Worm (Caenorhabditis elegans) whole organism, L3 larva: ENCODE data around the gene ins-9.
A peak's percentile ranks its signal among the peaks of the same experiment; 100 is the strongest.

ENCODE experiments used
- aly-2 ChIP-seq: fragments of 150-350 bp; optimal IDR thresholded peaks from 2 replicates; lab custom pipeline; 2014; ENCODE audit warnings: missing biosample characterization, missing genetic modification characterization
- ama-1 ChIP-seq: fragments of 150-350 bp; optimal IDR thresholded peaks from 2 replicates; lab custom pipeline; 2018
- ceh-16 ChIP-seq: sonication (generic microtip); optimal IDR thresholded peaks from 2 replicates; lab custom pipeline; 2017; ENCODE audit warnings: missing biosample characterization, missing genetic modification characterization
- ceh-82 ChIP-seq: fragments of 150-350 bp; optimal IDR thresholded peaks from 2 replicates; lab custom pipeline; 2014; ENCODE audit warnings: missing biosample characterization, missing genetic modification characterization
- egl-27 ChIP-seq: sonication (generic microtip); optimal IDR thresholded peaks from 4 replicates; lab custom pipeline; 2017; ENCODE audit warnings: missing biosample characterization, missing genetic modification reagents, missing genetic modification characterization
- egl-5 ChIP-seq: fragments of 150-350 bp; optimal IDR thresholded peaks from 2 replicates; lab custom pipeline; 2017; ENCODE audit warnings: missing biosample characterization, missing genetic modification reagents, missing genetic modification characterization, inconsistent platforms
- elt-1 ChIP-seq: fragments of 150-350 bp; optimal IDR thresholded peaks from 2 replicates; lab custom pipeline; 2014; ENCODE audit warnings: missing biosample characterization, missing genetic modification characterization
- elt-2 ChIP-seq: sonication (generic microtip); optimal IDR thresholded peaks from 2 replicates; lab custom pipeline; 2016; ENCODE audit warnings: missing genetic modification reagents, mild to moderate bottlenecking, missing genetic modification characterization, missing compliant biosample characterization
- elt-3 ChIP-seq, 3 experiments: fragments of 150-350 bp in 1 of 3; sonication (generic microtip) in 2 of 3; optimal IDR thresholded peaks; 2 replicates in 2 of 3; 4 replicates in 1 of 3; lab custom pipeline; 2014 to 2017; ENCODE audit warnings: missing biosample characterization in 3 of 3, missing genetic modification characterization in 3 of 3
- eor-1 ChIP-seq, 2 experiments: fragments of 150-350 bp; optimal IDR thresholded peaks; 2 replicates each; lab custom pipeline; 2014 to 2018; ENCODE audit warnings: missing biosample characterization in 2 of 2, missing genetic modification characterization in 2 of 2
- fkh-10 ChIP-seq: sonication (generic microtip); optimal IDR thresholded peaks from 2 replicates; lab custom pipeline; 2017; ENCODE audit warnings: missing biosample characterization, missing genetic modification reagents, missing genetic modification characterization
- fos-1 ChIP-seq: fragments of 150-350 bp; optimal IDR thresholded peaks from 2 replicates; lab custom pipeline; 2014; ENCODE audit warnings: missing biosample characterization, missing genetic modification characterization
- hmg-11 ChIP-seq: sonication (generic microtip); optimal IDR thresholded peaks from 2 replicates; lab custom pipeline; 2016; ENCODE audit warnings: missing genetic modification characterization, missing compliant biosample characterization
- lin-15B ChIP-seq: fragments of 150-350 bp; optimal IDR thresholded peaks from 2 replicates; lab custom pipeline; 2014; ENCODE audit warnings: missing biosample characterization, missing genetic modification characterization
- lin-39 ChIP-seq: fragments of 150-350 bp; optimal IDR thresholded peaks from 2 replicates; lab custom pipeline; 2018; ENCODE audit warnings: missing biosample characterization, missing genetic modification reagents, missing genetic modification characterization
- mml-1 ChIP-seq: fragments of 150-350 bp; sonication (generic microtip); optimal IDR thresholded peaks from 3 replicates; lab custom pipeline; 2014; ENCODE audit warnings: missing biosample characterization, missing genetic modification characterization
- nhr-11 ChIP-seq: fragments of 150-350 bp; optimal IDR thresholded peaks from 2 replicates; lab custom pipeline; 2014; ENCODE audit warnings: missing biosample characterization, missing genetic modification characterization
- nhr-237 ChIP-seq: fragments of 150-350 bp; optimal IDR thresholded peaks from 2 replicates; lab custom pipeline; 2014; ENCODE audit warnings: missing biosample characterization, missing genetic modification characterization
- nhr-28 ChIP-seq: fragments of 150-350 bp; optimal IDR thresholded peaks from 2 replicates; lab custom pipeline; 2014; ENCODE audit warnings: missing biosample characterization, missing genetic modification characterization
- nhr-67 ChIP-seq: fragments of 150-350 bp; optimal IDR thresholded peaks from 2 replicates; lab custom pipeline; 2014; ENCODE audit warnings: missing biosample characterization, missing genetic modification characterization
- nhr-76 ChIP-seq: fragments of 150-350 bp; sonication (generic microtip); optimal IDR thresholded peaks from 5 replicates; lab custom pipeline; 2014; ENCODE audit warnings: missing biosample characterization, missing genetic modification characterization
- nhr-77 ChIP-seq: fragments of 150-350 bp; optimal IDR thresholded peaks from 2 replicates; lab custom pipeline; 2014; ENCODE audit warnings: missing biosample characterization, missing genetic modification characterization
- pqm-1 ChIP-seq: fragments of 150-350 bp; optimal IDR thresholded peaks from 2 replicates; lab custom pipeline; 2017; ENCODE audit warnings: missing biosample characterization, missing genetic modification characterization, inconsistent platforms
- skn-1 ChIP-seq: fragments of 150-350 bp; optimal IDR thresholded peaks from 2 replicates; lab custom pipeline; 2014; ENCODE audit warnings: missing biosample characterization, missing genetic modification characterization
- snpc-4 ChIP-seq: fragments of 150-350 bp; optimal IDR thresholded peaks from 2 replicates; lab custom pipeline; 2014; ENCODE audit warnings: missing biosample characterization, missing genetic modification characterization
- tbx-2 ChIP-seq: sonication (generic microtip); optimal IDR thresholded peaks from 2 replicates; lab custom pipeline; 2016; ENCODE audit warnings: mild to moderate bottlenecking, missing genetic modification characterization, missing compliant biosample characterization
- zag-1 ChIP-seq: fragments of 150-350 bp; optimal IDR thresholded peaks from 2 replicates; lab custom pipeline; 2014; ENCODE audit warnings: missing biosample characterization, missing genetic modification characterization
- ztf-4 ChIP-seq: fragments of 150-350 bp; optimal IDR thresholded peaks from 2 replicates; lab custom pipeline; 2014; ENCODE audit warnings: missing biosample characterization, missing genetic modification characterization

Gene ins-9

DNA sequence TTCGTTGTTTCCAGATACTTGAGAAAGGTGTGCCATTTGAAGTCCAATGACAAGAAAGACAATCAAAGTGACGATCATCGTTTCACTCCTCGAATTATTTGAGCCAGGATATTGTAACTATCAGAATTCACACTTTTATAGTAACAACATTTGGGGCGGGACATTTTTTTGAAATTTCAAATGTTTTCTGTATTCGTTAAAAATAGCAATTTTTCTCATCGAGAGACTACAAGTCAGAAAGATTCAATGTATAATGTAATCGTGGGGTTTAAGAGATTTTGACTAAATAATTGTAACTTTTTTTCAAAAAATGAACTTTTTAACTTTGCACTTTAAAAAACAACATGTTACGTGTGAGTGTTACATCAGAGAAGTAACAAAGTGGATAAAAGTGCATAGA, at the start of gene ins-9:
TSS of gene ins-9 (minus strand) at position 101 of the 400 bp plus-strand sequence.
- TF ChIP-seq egl-27 (tag; lab: Kevin White, UChicago): no peak
- TF ChIP-seq nhr-28: no peak
- no peak for TF ChIP-seq mml-1 (tag; lab: Kevin White, UChicago)
- TF ChIP-seq ztf-4 (tag; lab: Kevin White, UChicago): no peak
- no peak for TF ChIP-seq snpc-4 (tag; lab: Kevin White, UChicago)
- no peak for TF ChIP-seq elt-3 (tag; optimal IDR thresholded peaks at IDR 0.05; lab: Kevin White, UChicago)
- no peak for TF ChIP-seq aly-2 (tag; lab: Kevin White, UChicago)
- TF ChIP-seq nhr-11 (tag; lab: Kevin White, UChicago): no peak

DNA sequence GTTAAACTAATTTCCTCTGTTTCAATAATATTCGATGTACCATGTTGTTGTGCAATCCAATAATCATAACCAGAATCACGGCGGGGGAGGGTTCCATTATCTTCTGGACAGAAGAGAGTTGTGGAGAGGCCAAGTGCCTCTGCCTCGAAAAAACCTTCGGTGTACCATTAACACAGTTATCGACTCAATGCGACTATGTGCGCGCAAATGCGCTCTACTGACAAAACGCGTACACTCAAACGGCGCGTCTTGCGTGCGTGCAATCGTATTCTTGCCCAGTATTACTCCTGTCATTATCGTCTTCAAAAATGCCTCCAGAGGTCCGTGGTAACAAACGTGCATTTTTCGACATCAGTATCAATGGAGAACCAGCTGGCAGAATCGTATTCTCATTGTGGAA, 44.6 kb upstream of the ins-9 start, which contains the start of gene cyn-8:
TSS of gene cyn-8 (plus strand) at position 217 of the 400 bp plus-strand sequence.
- peak; percentile 50 for TF ChIP-seq lin-15B
- TF ChIP-seq mml-1 (tag; lab: Kevin White, UChicago): no peak
- TF ChIP-seq hmg-11 (tag; lab: Kevin White, UChicago): peak; percentile 69
- TF ChIP-seq egl-5 (tag; lab: Kevin White, UChicago): peak; percentile 24
- TF ChIP-seq lin-39 (tag; lab: Kevin White, UChicago): peak; percentile 84
- TF ChIP-seq elt-2 (tag; lab: Kevin White, UChicago): peak; percentile 40
- TF ChIP-seq nhr-237: no peak
- TF ChIP-seq, all 47 proteins: peak for 5

DNA sequence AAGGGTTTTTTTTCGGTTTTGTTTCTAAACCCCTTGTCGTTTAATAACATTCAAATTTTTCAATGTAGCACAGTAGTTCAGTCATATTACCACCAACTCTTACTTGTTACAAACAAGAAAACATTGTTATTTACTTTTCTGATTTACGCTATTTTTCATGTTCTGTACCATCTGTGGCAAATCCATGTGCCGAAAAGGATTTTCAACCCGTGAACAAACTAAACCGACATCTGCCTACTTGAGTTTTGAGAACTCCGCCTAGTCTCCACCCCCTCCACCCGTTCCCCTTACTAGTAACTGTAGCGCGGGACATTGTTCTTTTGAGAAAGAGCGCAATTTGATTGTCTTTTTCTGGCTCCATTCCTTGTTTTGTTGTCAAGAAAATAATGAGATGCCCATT, 38.6 kb upstream of the ins-9 start, which contains the start of gene ensh-1:
TSS of gene ensh-1 (plus strand) at position 301 of the 400 bp plus-strand sequence.
- TF ChIP-seq nhr-76 (tag; lab: Kevin White, UChicago): no peak
- TF ChIP-seq zag-1 (tag; lab: Kevin White, UChicago): no peak
- TF ChIP-seq hmg-11 (tag; lab: Kevin White, UChicago): no peak

DNA sequence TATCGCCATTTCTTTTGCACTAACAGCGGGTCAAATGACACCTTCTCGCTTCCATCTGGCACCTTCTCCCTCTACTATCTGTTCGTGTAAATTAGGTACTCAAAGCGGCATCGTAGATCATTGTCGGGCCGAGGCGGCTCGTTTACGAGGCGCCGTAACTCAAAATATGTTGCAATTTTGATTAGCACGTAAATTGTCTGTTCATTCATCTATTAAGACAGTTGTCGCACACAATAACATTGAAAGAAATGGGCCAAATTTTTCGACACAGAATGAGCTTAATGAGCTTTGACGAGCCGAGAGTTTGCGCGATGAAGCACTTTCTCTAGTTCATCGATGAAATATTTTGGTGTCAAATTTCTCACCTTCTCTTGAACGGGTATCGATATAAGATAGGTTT, 36.5 kb upstream of the ins-9 start:
- TF ChIP-seq fkh-10 (GFP tag; lab: Kevin White, UChicago) (no peak), egl-5 (tag; lab: Kevin White, UChicago) (peak; percentile 92)
- TF ChIP-seq, all 47 proteins: peak for 1

DNA sequence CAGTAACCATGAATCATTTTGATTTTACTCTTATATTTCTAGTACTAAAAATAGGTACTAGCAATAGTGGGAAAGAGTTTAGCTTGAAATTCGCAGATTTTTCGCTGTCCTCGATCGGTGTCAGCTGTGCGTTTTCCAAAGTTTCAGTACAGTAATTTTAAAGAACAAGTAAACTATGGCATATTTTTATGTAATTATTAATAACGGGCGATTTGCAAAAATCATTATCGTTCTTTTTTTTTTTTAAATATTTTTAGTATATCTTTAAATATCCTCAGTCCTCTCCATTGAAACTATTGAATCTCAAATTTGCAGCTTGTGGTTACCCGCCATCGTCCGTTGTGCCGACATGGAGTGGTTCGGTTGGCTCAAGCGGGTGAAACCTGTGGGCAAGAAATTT, 26.3 kb upstream of the ins-9 start, which contains the start of gene C13E3.1:
TSS of gene C13E3.1 (plus strand) at position 301 of the 400 bp plus-strand sequence.
- TF ChIP-seq nhr-11 (tag; lab: Kevin White, UChicago): no peak
- no peak for TF ChIP-seq tbx-2
- TF ChIP-seq egl-5 (tag; lab: Kevin White, UChicago): no peak
- TF ChIP-seq nhr-77 (tag; lab: Kevin White, UChicago): no peak
- TF ChIP-seq ama-1: no peak
- TF ChIP-seq skn-1: no peak
- TF ChIP-seq nhr-67: no peak
- no peak for TF ChIP-seq fkh-10 (GFP tag; lab: Kevin White, UChicago)
- no peak for TF ChIP-seq ceh-82 (tag; lab: Kevin White, UChicago)
- no peak for TF ChIP-seq nhr-76 (tag; lab: Kevin White, UChicago)
- no peak for TF ChIP-seq fos-1
- no peak for TF ChIP-seq lin-15B
- TF ChIP-seq ztf-4 (tag; lab: Kevin White, UChicago): no peak
- TF ChIP-seq ceh-16 (tag; lab: Kevin White, UChicago): no peak
- no peak for TF ChIP-seq elt-1 (tag; lab: Kevin White, UChicago)

DNA sequence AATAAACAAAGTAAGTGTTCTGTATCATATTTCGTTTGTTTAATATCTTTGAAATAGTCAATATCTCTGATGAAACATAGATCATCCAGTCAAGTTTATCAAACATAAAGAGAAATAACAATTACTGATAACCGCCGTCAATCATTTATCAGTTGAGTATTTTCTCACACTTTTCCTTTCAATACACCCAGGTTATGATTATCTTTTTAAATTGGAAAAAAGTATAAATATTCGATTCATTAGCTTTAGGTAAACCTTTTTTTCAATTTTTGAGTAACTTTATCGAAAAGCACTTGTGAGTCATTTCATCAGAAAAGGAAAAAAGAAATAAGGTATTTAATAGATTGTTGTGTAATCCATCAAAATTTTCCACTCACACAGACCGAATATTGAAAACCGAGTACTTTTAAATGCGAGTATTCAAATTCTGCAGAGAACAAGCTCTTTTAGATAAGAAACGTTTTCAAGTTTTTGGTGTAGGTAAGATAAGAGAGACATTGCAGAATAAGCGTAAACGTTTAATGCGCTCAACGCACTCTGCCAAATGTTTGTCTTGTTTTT, 25.0 kb upstream of the ins-9 start:
- TF ChIP-seq elt-2 (tag; lab: Kevin White, UChicago) (peak; percentile 44), eor-1 (tag; optimal IDR thresholded peaks at IDR 0.05; lab: Kevin White, UChicago) (no peak), pqm-1 (peak; percentile 10)

DNA sequence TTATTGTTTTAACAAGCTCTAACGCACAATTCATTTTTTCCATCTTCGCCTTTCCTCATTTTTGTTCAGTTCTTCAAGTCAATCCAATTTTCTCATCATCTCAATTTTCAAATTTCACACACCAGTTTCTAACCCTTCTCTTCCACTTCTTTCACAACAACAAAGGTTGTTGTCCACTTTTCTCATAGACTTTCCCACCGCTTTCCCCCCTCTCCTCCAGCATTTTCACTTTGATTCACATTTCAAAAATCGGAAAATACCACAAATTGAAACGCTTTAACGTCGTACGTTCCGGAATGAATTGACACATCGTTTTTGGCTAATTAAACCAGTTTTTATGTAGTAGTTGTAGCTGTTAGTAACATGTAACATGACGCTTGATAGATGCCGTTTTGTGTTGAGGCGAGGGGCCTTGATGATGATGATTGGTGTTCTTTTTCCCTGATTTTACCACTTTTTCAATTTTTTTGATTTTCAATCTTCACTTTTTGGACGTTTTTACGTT, 23.8 kb upstream of the ins-9 start:
- no peak for TF ChIP-seq nhr-76 (tag; lab: Kevin White, UChicago)
- no peak for TF ChIP-seq tbx-2
